Worm (Caenorhabditis elegans): ENCODE results near the gene F01G10.6.
A peak's percentile ranks its signal among the peaks of the same experiment; 100 is the strongest.

The F01G10.6 gene

DNA sequence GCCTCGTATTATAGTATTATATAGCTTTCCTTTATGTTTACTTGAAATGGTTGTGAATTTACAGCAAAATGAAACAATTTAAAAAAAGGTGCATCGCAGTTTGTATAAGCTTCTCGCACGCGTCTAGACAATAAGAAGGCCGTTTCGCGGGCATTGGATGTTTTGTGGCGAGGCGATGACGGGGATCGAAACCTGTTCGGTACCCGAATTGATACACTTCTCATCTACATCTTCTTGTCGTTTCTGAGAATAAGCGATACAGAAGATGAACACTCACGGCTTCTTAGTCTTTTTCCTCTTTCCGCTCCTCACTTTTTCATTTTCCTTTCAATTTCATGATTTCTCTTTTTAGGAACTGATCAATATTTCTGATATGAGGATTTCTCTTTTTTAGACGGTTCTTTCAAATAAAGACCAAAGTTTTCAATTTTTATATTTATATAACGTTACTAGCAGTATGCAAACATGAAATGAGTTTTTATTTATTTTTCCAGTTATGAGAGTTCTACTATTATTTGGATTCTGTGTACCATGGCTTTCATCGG, 18.3 kb upstream of the F01G10.6 start, which contains the start of gene F01G10.10 (continued):
- no peak for TF ChIP-seq ccch-3 (GFP tag; optimal IDR thresholded peaks at IDR 0.05)
- TF ChIP-seq ets-4 (GFP tag; optimal IDR thresholded peaks at IDR 0.05) = no peak
- no peak for TF ChIP-seq fkh-3 (tag; optimal IDR thresholded peaks at IDR 0.05)
- peak; percentile 72 for TF ChIP-seq hrde-1 (tag; optimal IDR thresholded peaks at IDR 0.05; ENCODE audit: borderline replicate concordance)
- TF ChIP-seq die-1 (tag; optimal IDR thresholded peaks at IDR 0.05) = peak; percentile 23
- peak; percentile 8 for TF ChIP-seq nhr-90 (tag; optimal IDR thresholded peaks at IDR 0.05)
- TF ChIP-seq bed-1 (GFP tag; IDR thresholded peaks at IDR 0.05) = no peak
- no peak for TF ChIP-seq T07F8.4 (tag; optimal IDR thresholded peaks at IDR 0.05)

DNA sequence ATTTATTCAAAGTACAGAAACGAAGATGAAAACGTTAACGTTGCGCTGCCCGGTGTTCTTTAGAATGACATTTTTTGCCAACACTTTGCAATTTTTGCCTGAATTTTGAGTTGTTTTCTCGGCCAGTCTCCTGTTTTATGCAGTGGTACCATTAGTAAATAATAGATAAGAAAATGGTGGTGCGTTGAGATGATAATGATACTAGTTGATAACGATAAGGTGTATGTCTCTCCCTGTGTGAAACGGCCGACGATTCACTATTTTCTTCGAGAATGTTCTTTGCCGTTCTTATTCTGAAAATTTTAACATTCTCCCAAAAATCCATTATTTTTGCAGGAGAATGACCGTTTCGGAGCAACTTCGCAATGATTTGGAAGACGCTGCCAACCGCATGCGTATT, 15.8 kb upstream of the F01G10.6 start, which contains the start of gene tkt-1:
Gene tkt-1 (plus strand): TSS at position 337 of the 400 bp plus-strand sequence.
- TF ChIP-seq B0019.2 (GFP tag; conservative IDR thresholded peaks at IDR 0.05) = no peak
- no peak for TF ChIP-seq egrh-3 (GFP tag; IDR thresholded peaks at IDR 0.05)
- no peak for TF ChIP-seq cebp-1 (GFP tag; IDR thresholded peaks at IDR 0.05)
- peak; percentile 4 for TF ChIP-seq cebp-1 (tag; optimal IDR thresholded peaks at IDR 0.05)
- TF ChIP-seq let-607 (tag; optimal IDR thresholded peaks at IDR 0.05) = no peak
- no peak for TF ChIP-seq rec-8 (tag; optimal IDR thresholded peaks at IDR 0.05)
- TF ChIP-seq tbp1 (GFP tag; optimal IDR thresholded peaks at IDR 0.05) = peak; percentile 10
- TF ChIP-seq F22D6.2 (tag; optimal IDR thresholded peaks at IDR 0.05) = no peak
- no peak for TF ChIP-seq nhr-120 (GFP tag; IDR thresholded peaks at IDR 0.05)
- TF ChIP-seq lsl-1 (GFP tag; optimal IDR thresholded peaks at IDR 0.05) = no peak
- TF ChIP-seq ekl-4 (GFP tag; IDR thresholded peaks at IDR 0.05) = 0 out of 2 replicates have a peak, but pooled peaks have one; percentile 40
- no peak for TF ChIP-seq ceh-40 (GFP tag; IDR thresholded peaks at IDR 0.05)
- no peak for TF ChIP-seq snpc-4 (GFP tag; optimal IDR thresholded peaks at IDR 0.05)
- no peak for TF ChIP-seq snpc-4 (tag; optimal IDR thresholded peaks at IDR 0.05)
- peak; percentile 74 for TF ChIP-seq hsf-1 (GFP tag; IDR thresholded peaks at IDR 0.05)
- peak; percentile 26 for TF ChIP-seq ets-4 (GFP tag; optimal IDR thresholded peaks at IDR 0.05)
- TF ChIP-seq K11D2.4 (GFP tag; IDR thresholded peaks at IDR 0.05) = no peak
- peak; percentile 74 for TF ChIP-seq nhr-80 (tag; optimal IDR thresholded peaks at IDR 0.05)

DNA sequence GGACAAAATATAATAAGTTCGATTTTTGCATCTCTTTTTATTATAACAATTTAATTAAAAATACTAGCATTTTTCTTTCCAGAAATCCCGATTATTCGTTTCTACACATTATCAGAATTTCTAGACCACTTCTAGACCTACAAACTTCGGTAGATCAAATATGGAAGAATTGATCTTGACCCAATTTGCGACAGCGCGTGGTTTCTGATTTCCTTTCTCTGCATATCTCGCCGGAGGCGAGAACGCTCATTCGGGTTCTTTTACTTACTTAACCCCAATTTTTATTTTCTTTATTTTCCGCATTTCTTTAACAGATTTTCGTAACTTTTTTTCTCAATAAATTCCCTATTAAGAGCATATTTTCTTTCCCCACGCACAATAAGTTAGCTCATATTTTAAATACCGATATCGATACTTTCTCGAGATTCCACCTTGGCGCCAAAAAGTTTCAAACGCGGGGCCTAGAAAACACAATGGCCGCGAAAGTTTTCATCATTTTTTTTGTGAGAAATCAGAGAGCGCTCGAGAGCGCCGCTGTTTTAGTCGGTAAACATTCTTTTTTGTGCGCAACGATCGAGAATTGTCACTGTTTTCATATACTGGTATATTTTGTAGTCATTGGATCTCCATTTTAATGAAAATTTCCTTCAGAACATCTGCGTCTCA, 15.2 kb upstream of the F01G10.6 start:
- TF ChIP-seq madf-3 (GFP tag; IDR thresholded peaks at IDR 0.05) (no peak), snpc-1.3 (tag; optimal IDR thresholded peaks at IDR 0.05; ENCODE audit: insufficient read depth) (no peak), aptf-3 (GFP tag; IDR thresholded peaks at IDR 0.05) (no peak), mxl-1 (tag; optimal IDR thresholded peaks at IDR 0.05) (no peak), F10E7.11 (tag; optimal IDR thresholded peaks at IDR 0.05) (no peak), F33H1.4 (GFP tag; IDR thresholded peaks at IDR 0.05) (no peak), lin-35 (GFP tag; optimal IDR thresholded peaks at IDR 0.05) (peak in 1 of 3 experiments; percentile 59), ceh-58 (GFP tag; IDR thresholded peaks at IDR 0.05) (no peak), efl-1 (GFP tag; optimal IDR thresholded peaks at IDR 0.05) (peak; percentile 81), rpc-1 (optimal IDR thresholded peaks at IDR 0.05) (no peak), rpc-1 (tag; optimal IDR thresholded peaks at IDR 0.05) (no peak), atf-7 (tag; optimal IDR thresholded peaks at IDR 0.05) (no peak), C17E4.6 (GFP tag; IDR thresholded peaks at IDR 0.05) (no peak), nhr-90 (tag; optimal IDR thresholded peaks at IDR 0.05) (no peak), gei-17 (GFP tag; optimal IDR thresholded peaks at IDR 0.05) (no peak), athp-1 (tag; optimal IDR thresholded peaks at IDR 0.05) (no peak), akir-1 (GFP tag; optimal IDR thresholded peaks at IDR 0.05) (no peak), B0019.2 (GFP tag; conservative IDR thresholded peaks at IDR 0.05) (no peak), D2030.7 (GFP tag; IDR thresholded peaks at IDR 0.05) (peak; percentile 44), madf-6 (GFP tag; IDR thresholded peaks at IDR 0.05) (peak; percentile 91), mes-4 (tag; optimal IDR thresholded peaks at IDR 0.05) (no peak), lin-40 (tag; optimal IDR thresholded peaks at IDR 0.05) (no peak), tbp1 (GFP tag; optimal IDR thresholded peaks at IDR 0.05) (no peak), rec-8 (tag; optimal IDR thresholded peaks at IDR 0.05) (no peak)

Data from whole organism, young adult.